Fruit fly (Drosophila melanogaster) whole organism, embryonic: ENCODE data around the gene cyr.

Experiments
- Awh ChIP-seq: fragments of 200-800 bp; sonication (Bioruptor generic); IDR thresholded peaks from 2 replicates; pipeline ENCODE4, ENCODE4 v1.3.6; 2022; ENCODE audit warnings: missing biosample characterization, missing genetic modification characterization
- CG10147 ChIP-seq: fragments of 200-800 bp; sonication (Bioruptor generic); optimal IDR thresholded peaks from 2 replicates; lab custom pipeline; 2019; ENCODE audit warnings: missing biosample characterization, mild to moderate bottlenecking, missing genetic modification characterization, moderate library complexity
- CG10209 ChIP-seq: fragments of 200-800 bp; sonication (Bioruptor generic); optimal IDR thresholded peaks from 3 replicates; lab custom pipeline; 2017; ENCODE audit warnings: missing biosample characterization, mild to moderate bottlenecking, missing genetic modification characterization, missing genetic modification reagents
- CG10462 ChIP-seq: fragments of 200-800 bp; sonication (Bioruptor generic); optimal IDR thresholded peaks from 2 replicates; lab custom pipeline; 2016; ENCODE audit warnings: missing biosample characterization, missing genetic modification characterization
- CG11695 ChIP-seq: fragments of 200-800 bp; sonication (Bioruptor generic); IDR thresholded peaks from 3 replicates; pipeline ENCODE4 v1.3.6; 2022; ENCODE audit warnings: missing biosample characterization, missing genetic modification characterization
- CG12236 ChIP-seq: fragments of 200-800 bp; sonication (Bioruptor generic); optimal IDR thresholded peaks from 2 replicates; lab custom pipeline; 2016; ENCODE audit warnings: missing biosample characterization, missing genetic modification characterization
- CG13424 ChIP-seq: fragments of 200-800 bp; sonication (Bioruptor generic); optimal IDR thresholded peaks from 2 replicates; lab custom pipeline; 2019; ENCODE audit warnings: missing biosample characterization, mild to moderate bottlenecking, missing genetic modification characterization, moderate library complexity
- CG14710 ChIP-seq: fragments of 200-800 bp; sonication (Bioruptor generic); optimal IDR thresholded peaks from 3 replicates; lab custom pipeline; 2019; ENCODE audit warnings: missing biosample characterization, mild to moderate bottlenecking, missing genetic modification characterization, moderate library complexity
- CG1603 ChIP-seq: fragments of 200-800 bp; sonication (Bioruptor generic); optimal IDR thresholded peaks from 2 replicates; lab custom pipeline; 2019; ENCODE audit warnings: missing biosample characterization, mild to moderate bottlenecking, missing genetic modification characterization, moderate library complexity
- CG16863 ChIP-seq: fragments of 200-800 bp; sonication (Bioruptor generic); optimal IDR thresholded peaks from 3 replicates; lab custom pipeline; 2016; ENCODE audit warnings: missing biosample characterization, missing genetic modification characterization
- CG17359 ChIP-seq: fragments of 200-800 bp; sonication (Bioruptor generic); optimal IDR thresholded peaks from 3 replicates; lab custom pipeline; 2018; ENCODE audit warnings: missing biosample characterization, mild to moderate bottlenecking, missing genetic modification characterization, moderate library complexity
- CG17612 ChIP-seq: fragments of 200-800 bp; sonication (Bioruptor generic); IDR thresholded peaks from 2 replicates; pipeline ENCODE4 v1.3.6; 2022; ENCODE audit warnings: missing biosample characterization, missing genetic modification characterization
- CG17912 ChIP-seq: fragments of 200-800 bp; sonication (Bioruptor generic); optimal IDR thresholded peaks from 2 replicates; lab custom pipeline; 2018; ENCODE audit warnings: missing biosample characterization, mild to moderate bottlenecking, missing genetic modification characterization
- CG1792 ChIP-seq: fragments of 200-800 bp; sonication (Bioruptor generic); optimal IDR thresholded peaks from 2 replicates; lab custom pipeline; 2016; ENCODE audit warnings: missing biosample characterization, missing genetic modification characterization
- CG18262 ChIP-seq: fragments of 200-800 bp; optimal IDR thresholded peaks from 3 replicates; lab custom pipeline; 2019; ENCODE audit warnings: missing biosample characterization, mild to moderate bottlenecking, missing genetic modification characterization, moderate library complexity
- CG2120 ChIP-seq: fragments of 200-800 bp; sonication (Bioruptor generic); optimal IDR thresholded peaks from 3 replicates; lab custom pipeline; 2016; ENCODE audit warnings: missing biosample characterization, missing genetic modification characterization
- CG31224 ChIP-seq: fragments of 200-800 bp; sonication (Bioruptor generic); IDR thresholded peaks from 2 replicates; pipeline ENCODE4 v1.3.6; 2022; ENCODE audit warnings: missing biosample characterization, missing genetic modification characterization
- CG34376 ChIP-seq: fragments of 200-800 bp; sonication (Bioruptor generic); optimal IDR thresholded peaks from 2 replicates; lab custom pipeline; 2018; ENCODE audit warnings: missing biosample characterization, mild to moderate bottlenecking, missing genetic modification characterization
- CG42726 ChIP-seq: fragments of 200-800 bp; sonication (Bioruptor generic); IDR thresholded peaks from 2 replicates; pipeline ENCODE4 v1.3.6; 2022; ENCODE audit warnings: missing biosample characterization, missing genetic modification characterization; ENCODE audit not compliant: partially characterized antibody
- CG4282 ChIP-seq: fragments of 200-800 bp; sonication (Bioruptor generic); optimal IDR thresholded peaks from 2 replicates; lab custom pipeline; 2016; ENCODE audit warnings: missing biosample characterization, missing genetic modification characterization
- CG5180 ChIP-seq: fragments of 200-800 bp; sonication (Bioruptor generic); optimal IDR thresholded peaks from 3 replicates; lab custom pipeline; 2017; ENCODE audit warnings: missing biosample characterization, missing genetic modification characterization, mild to moderate bottlenecking, moderate library complexity, missing genetic modification reagents
- CG6791 ChIP-seq: fragments of 200-800 bp; sonication (Bioruptor generic); IDR thresholded peaks from 3 replicates; pipeline ENCODE4 v1.3.6; 2022; ENCODE audit warnings: missing biosample characterization, missing genetic modification characterization; ENCODE audit not compliant: partially characterized antibody
- CG7928 ChIP-seq: fragments of 200-800 bp; sonication (Bioruptor generic); optimal IDR thresholded peaks from 2 replicates; lab custom pipeline; 2017; ENCODE audit warnings: missing biosample characterization, mild to moderate bottlenecking, missing genetic modification characterization
- CG9609 ChIP-seq: fragments of 200-800 bp; sonication (Bioruptor generic); optimal IDR thresholded peaks from 3 replicates; lab custom pipeline; 2016; ENCODE audit warnings: missing biosample characterization, missing genetic modification characterization
- Dbx ChIP-seq: fragments of 200-800 bp; sonication (Bioruptor generic); IDR thresholded peaks from 3 replicates; pipeline ENCODE4 v1.3.6; 2022; ENCODE audit warnings: missing biosample characterization, missing genetic modification characterization
- GATAe ChIP-seq: fragments of 200-800 bp; sonication (Bioruptor generic); conservative IDR thresholded peaks from 2 replicates; pipeline ENCODE4 v1.3.6; 2022; ENCODE audit warnings: missing biosample characterization, missing genetic modification characterization
- Hmr ChIP-seq: fragments of 200-800 bp; sonication (Bioruptor generic); optimal IDR thresholded peaks from 3 replicates; lab custom pipeline; 2017; ENCODE audit warnings: mild to moderate bottlenecking, missing biosample characterization, missing genetic modification reagents, missing genetic modification characterization
- Hsf ChIP-seq: fragments of 200-800 bp; sonication (Bioruptor generic); optimal IDR thresholded peaks from 3 replicates; lab custom pipeline; 2016; ENCODE audit warnings: missing biosample characterization, missing genetic modification characterization
- Lhr ChIP-seq: fragments of 200-800 bp; sonication (Bioruptor generic); optimal IDR thresholded peaks from 3 replicates; lab custom pipeline; 2017; ENCODE audit warnings: mild to moderate bottlenecking, missing biosample characterization, missing genetic modification reagents, missing genetic modification characterization
- Max ChIP-seq: fragments of 200-800 bp; sonication (Bioruptor generic); optimal IDR thresholded peaks from 2 replicates; lab custom pipeline; 2016; ENCODE audit warnings: missing biosample characterization, mild to moderate bottlenecking, missing genetic modification characterization
- Myb ChIP-seq: fragments of 200-800 bp; sonication (Bioruptor generic); optimal IDR thresholded peaks from 2 replicates; lab custom pipeline; 2016; ENCODE audit warnings: missing biosample characterization, missing genetic modification characterization
- Nf-YB ChIP-seq: fragments of 200-800 bp; sonication (Bioruptor generic); optimal IDR thresholded peaks from 3 replicates; lab custom pipeline; 2019; ENCODE audit warnings: missing biosample characterization, mild to moderate bottlenecking, missing genetic modification characterization, moderate library complexity
- NfI ChIP-seq: fragments of 200-800 bp; sonication (Bioruptor generic); optimal IDR thresholded peaks from 3 replicates; lab custom pipeline; 2018; ENCODE audit warnings: missing biosample characterization, mild to moderate bottlenecking, missing genetic modification characterization, moderate library complexity
- Scr ChIP-seq: fragments of 200-800 bp; sonication (Bioruptor generic); IDR thresholded peaks from 2 replicates; pipeline ENCODE4 v1.3.6; 2022; ENCODE audit warnings: missing biosample characterization, missing genetic modification characterization; ENCODE audit not compliant: partially characterized antibody
- Sry-β ChIP-seq: fragments of 200-800 bp; sonication (Bioruptor generic); optimal IDR thresholded peaks from 2 replicates; lab custom pipeline; 2018; ENCODE audit warnings: missing biosample characterization, mild to moderate bottlenecking, missing genetic modification characterization, moderate library complexity
- Sry-δ ChIP-seq: fragments of 200-800 bp; sonication (Bioruptor generic); optimal IDR thresholded peaks from 2 replicates; lab custom pipeline; 2016; ENCODE audit warnings: missing biosample characterization, missing genetic modification characterization
- ase ChIP-seq: fragments of 200-800 bp; sonication (Bioruptor generic); IDR thresholded peaks from 3 replicates; pipeline ENCODE4 v1.3.6; 2022; ENCODE audit warnings: missing biosample characterization, missing genetic modification characterization
- ash1 ChIP-seq: fragments of 200-800 bp; sonication (Bioruptor generic); optimal IDR thresholded peaks from 2 replicates; lab custom pipeline; 2018; ENCODE audit warnings: missing biosample characterization, mild to moderate bottlenecking, missing genetic modification characterization
- bab2 ChIP-seq: fragments of 200-800 bp; sonication (Bioruptor generic); optimal IDR thresholded peaks from 2 replicates; lab custom pipeline; 2016; ENCODE audit warnings: missing biosample characterization, missing genetic modification characterization
- chif ChIP-seq, 2 experiments: fragments of 200-800 bp; sonication (Bioruptor generic); optimal IDR thresholded peaks; 3 replicates each; lab custom pipeline; 2016; ENCODE audit warnings: missing biosample characterization in 2 of 2, missing genetic modification characterization in 2 of 2
- danr ChIP-seq: fragments of 200-800 bp; sonication (Bioruptor generic); IDR thresholded peaks from 2 replicates; pipeline ENCODE4 v1.3.6; 2022; ENCODE audit warnings: missing biosample characterization, missing genetic modification characterization
- ems ChIP-seq: fragments of 200-800 bp; sonication (Bioruptor generic); optimal IDR thresholded peaks from 3 replicates; lab custom pipeline; 2016; ENCODE audit warnings: missing biosample characterization, missing genetic modification characterization
- gsb-n ChIP-seq: fragments of 200-800 bp; sonication (Bioruptor generic); optimal IDR thresholded peaks from 3 replicates; lab custom pipeline; 2018; ENCODE audit warnings: missing biosample characterization, mild to moderate bottlenecking, missing genetic modification characterization
- pfk ChIP-seq: fragments of 200-800 bp; sonication (Bioruptor generic); optimal IDR thresholded peaks from 2 replicates; lab custom pipeline; 2018; ENCODE audit warnings: missing biosample characterization, mild to moderate bottlenecking, missing genetic modification characterization, moderate library complexity
- ro ChIP-seq: fragments of 200-800 bp; sonication (Bioruptor generic); IDR thresholded peaks from 2 replicates; pipeline ENCODE4 v1.3.6; 2022; ENCODE audit warnings: missing biosample characterization, missing genetic modification characterization
- usp ChIP-seq: fragments of >200 bp; optimal IDR thresholded peaks from 2 replicates; lab custom pipeline; 2017; ENCODE audit warnings: missing biosample characterization, missing genetic modification characterization
- vvl ChIP-seq: fragments of 200-800 bp; sonication (Bioruptor generic); IDR thresholded peaks from 2 replicates; pipeline ENCODE4 v1.3.6; 2022; ENCODE audit warnings: missing biosample characterization, missing genetic modification characterization
- zen ChIP-seq: fragments of 200-800 bp; sonication (Bioruptor generic); optimal IDR thresholded peaks from 3 replicates; lab custom pipeline; 2018; ENCODE audit warnings: missing biosample characterization, mild to moderate bottlenecking, missing genetic modification characterization, moderate library complexity
- zf30C ChIP-seq: fragments of 200-800 bp; sonication (Bioruptor generic); optimal IDR thresholded peaks from 3 replicates; lab custom pipeline; 2018; ENCODE audit warnings: missing biosample characterization, mild to moderate bottlenecking, missing genetic modification characterization

Gene cyr

DNA sequence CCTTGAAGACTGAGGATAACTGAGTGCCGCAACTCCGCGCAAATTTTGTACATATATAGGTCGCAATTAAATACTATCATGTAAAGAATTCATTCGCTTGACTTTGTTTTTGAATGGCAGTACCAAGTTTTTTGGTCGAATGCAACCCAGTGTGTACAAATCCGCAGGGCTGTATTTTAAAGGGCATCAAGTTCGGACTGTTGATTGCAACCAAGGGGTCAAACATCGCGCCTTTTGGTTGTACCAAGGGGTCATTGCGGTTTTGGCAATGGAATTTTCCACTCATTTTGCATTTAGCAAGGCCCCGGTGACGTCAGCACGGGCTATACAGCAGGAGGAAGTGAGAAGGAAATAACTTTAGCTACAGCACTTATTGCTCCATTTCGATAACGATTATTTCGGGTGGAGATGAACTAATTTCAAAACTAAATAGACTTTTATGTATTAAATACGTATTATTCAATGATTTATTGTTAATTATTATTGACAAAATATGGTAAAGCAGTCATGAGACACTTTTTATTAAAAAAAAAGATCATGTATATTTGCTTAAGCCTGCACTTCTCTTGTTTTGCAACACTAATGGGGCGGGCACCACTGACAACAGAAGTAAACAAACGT is 3.7 kb downstream of the cyr start, which contains the start of gene CG10958 (continued):
- TF ChIP-seq CG4282 (GFP tag; lab: Kevin White, UChicago), result no peak
- peak; percentile 4 for TF ChIP-seq CG9609 (GFP tag; lab: Kevin White, UChicago)
- TF ChIP-seq ems (GFP tag; lab: Kevin White, UChicago), result peak; percentile 45
- TF ChIP-seq CG1792, result no peak
- TF ChIP-seq usp (GFP tag; lab: Kevin White, UChicago), result no peak
- TF ChIP-seq Max, result peak; percentile 53
- TF ChIP-seq Lhr (GFP tag; lab: Kevin White, UChicago), result no peak
- no peak for TF ChIP-seq CG12236 (GFP tag; lab: Kevin White, UChicago)
- no peak for TF ChIP-seq CG10462 (GFP tag; lab: Kevin White, UChicago)
- TF ChIP-seq ash1, result no peak
- no peak for TF ChIP-seq bab2 (GFP tag; lab: Kevin White, UChicago)
- TF ChIP-seq GATAe (GFP tag; lab: Robert Waterston, UW), result no peak
- TF ChIP-seq Sry-β (GFP tag; lab: Kevin White, UChicago), result peak; percentile 85
- TF ChIP-seq vvl (GFP tag; lab: Robert Waterston, UW), result peak; percentile 64; the same call in 1 of the 2 replicates
- TF ChIP-seq CG17612 (GFP tag; lab: Robert Waterston, UW), result no peak
- 0 out of 2 replicates have a peak, but pooled peaks have one; percentile 48 for TF ChIP-seq Awh (GFP tag; lab: Robert Waterston, UW)
- peak; percentile 34 for TF ChIP-seq CG5180
- peak; percentile 55 for TF ChIP-seq CG18262 (tag; lab: Kevin White, UChicago)
- peak; percentile 68 for TF ChIP-seq CG14710 (tag; lab: Kevin White, UChicago)
- TF ChIP-seq CG11695 (GFP tag; lab: Robert Waterston, UW), result peak; percentile 36; the same call in 1 of the 3 replicates
- TF ChIP-seq CG17912, result no peak
- TF ChIP-seq pfk, result no peak
- TF ChIP-seq danr (GFP tag; lab: Robert Waterston, UW), result no peak
- TF ChIP-seq CG31224 (GFP tag; lab: Robert Waterston, UW), result no peak
- TF ChIP-seq ro (GFP tag; lab: Robert Waterston, UW), result no peak
- TF ChIP-seq CG2120 (GFP tag; lab: Kevin White, UChicago), result peak; percentile 83
- TF ChIP-seq Dbx (GFP tag; lab: Robert Waterston, UW), result peak; percentile 60; the same call in 1 of the 3 replicates
- TF ChIP-seq CG10209 (GFP tag; lab: Kevin White, UChicago), result peak; percentile 41
- TF ChIP-seq zf30C (GFP tag; lab: Kevin White, UChicago), result no peak
- TF ChIP-seq zen (tag; lab: Kevin White, UChicago), result no peak
- peak; percentile 43 for TF ChIP-seq NfI (GFP tag; lab: Kevin White, UChicago)
- TF ChIP-seq Sry-δ (GFP tag; lab: Kevin White, UChicago), result peak; percentile 51
- peak; percentile 54 for TF ChIP-seq gsb-n
- TF ChIP-seq CG1603, result peak; percentile 34
- TF ChIP-seq CG34376 (GFP tag; lab: Kevin White, UChicago), result peak; percentile 33
- TF ChIP-seq Myb (GFP tag; lab: Kevin White, UChicago), result peak; percentile 2
- TF ChIP-seq CG6791 (GFP tag; lab: Robert Waterston, UW), result 0 out of 3 replicates have a peak, but pooled peaks have one; percentile 31
- TF ChIP-seq CG10147 (GFP tag; lab: Kevin White, UChicago), result peak; percentile 11
- peak; percentile 47 for TF ChIP-seq Hsf
- peak; percentile 15 for TF ChIP-seq CG16863 (GFP tag; lab: Kevin White, UChicago)
- TF ChIP-seq CG42726 (GFP tag; lab: Robert Waterston, UW), result no peak
- peak; percentile 47 for TF ChIP-seq CG13424
- TF ChIP-seq CG7928 (GFP tag; lab: Kevin White, UChicago), result no peak
- TF ChIP-seq Scr, result peak; percentile 31; the same call in 1 of the 2 replicates
- TF ChIP-seq chif (GFP tag; optimal IDR thresholded peaks at IDR 0.05; lab: Kevin White, UChicago), result peak in 1 of 2 experiments; percentile 13
- TF ChIP-seq CG17359, result peak; percentile 49
- peak; percentile 11 for TF ChIP-seq Nf-YB (GFP tag; lab: Kevin White, UChicago)
- 0 out of 3 replicates have a peak, but pooled peaks have one; percentile 32 for TF ChIP-seq ase (GFP tag; lab: Robert Waterston, UW)
- TF ChIP-seq Hmr, result peak; percentile 56
